Worm (Caenorhabditis elegans): Measurements from ENCODE around the gene ZK1127.5.

ZK1127.5 gene

ce11 chrII:7037659-7038342 is 12.7 kb upstream of the ZK1127.5 start, which contains the start of gene cin-4 (continued):
- no peak for TF ChIP-seq cebp-1 (GFP tag; IDR thresholded peaks at IDR 0.05)
- TF ChIP-seq cebp-1 (tag; optimal IDR thresholded peaks at IDR 0.05): no peak
- no peak for TF ChIP-seq madf-10 (tag; optimal IDR thresholded peaks at IDR 0.05)
- TF ChIP-seq Y53G8AR.9 (GFP tag; conservative IDR thresholded peaks at IDR 0.05): no peak
- TF ChIP-seq nhr-80 (tag; optimal IDR thresholded peaks at IDR 0.05): no peak
- TF ChIP-seq let-607 (tag; optimal IDR thresholded peaks at IDR 0.05): no peak
- 0 out of 2 replicates have a peak, but pooled peaks have one; percentile 45 for TF ChIP-seq Y95B8A.8 (GFP tag; IDR thresholded peaks at IDR 0.05)
- TF ChIP-seq F37B4.10 (GFP tag; IDR thresholded peaks at IDR 0.05): no peak
- TF ChIP-seq lag-1 (GFP tag; IDR thresholded peaks at IDR 0.05): no peak
- no peak for TF ChIP-seq mcd-1 (GFP tag; IDR thresholded peaks at IDR 0.05)
- TF ChIP-seq madf-8 (GFP tag; conservative IDR thresholded peaks at IDR 0.05): peak; percentile 90
- TF ChIP-seq cebp-2 (GFP tag; IDR thresholded peaks at IDR 0.05): no peak
- TF ChIP-seq tbx-9 (tag; optimal IDR thresholded peaks at IDR 0.05; ENCODE audit: borderline replicate concordance): no peak
- TF ChIP-seq hmg-1.2 (GFP tag; IDR thresholded peaks at IDR 0.05): peak; percentile 43; the same call in 1 of the 2 replicates
- no peak for TF ChIP-seq sdz-38 (tag; optimal IDR thresholded peaks at IDR 0.05)
- peak; percentile 58 for TF ChIP-seq lin-54 (GFP tag; optimal IDR thresholded peaks at IDR 0.05)
- peak; percentile 93 for TF ChIP-seq madf-6 (GFP tag; IDR thresholded peaks at IDR 0.05)
- no peak for TF ChIP-seq chd-7 (tag; optimal IDR thresholded peaks at IDR 0.05)
- TF ChIP-seq ceh-100 (GFP tag; IDR thresholded peaks at IDR 0.05): 0 out of 2 replicates have a peak, but pooled peaks have one; percentile 31
- TF ChIP-seq akir-1 (GFP tag; optimal IDR thresholded peaks at IDR 0.05): no peak
- peak; percentile 91 for TF ChIP-seq efl-1 (GFP tag; optimal IDR thresholded peaks at IDR 0.05)
- peak; percentile 92 for TF ChIP-seq ceh-91 (GFP tag; IDR thresholded peaks at IDR 0.05)
- peak; percentile 48; the same call in 1 of the 2 replicates for TF ChIP-seq rcor-1 (GFP tag; IDR thresholded peaks at IDR 0.05)
- peak; percentile 69 for TF ChIP-seq dox-1 (GFP tag; IDR thresholded peaks at IDR 0.05)
- TF ChIP-seq ets-4 (GFP tag; optimal IDR thresholded peaks at IDR 0.05): no peak
- TF ChIP-seq snpc-3.4 (tag; optimal IDR thresholded peaks at IDR 0.05): peak; percentile 74
- peak; percentile 90 for TF ChIP-seq hsf-1 (GFP tag; IDR thresholded peaks at IDR 0.05)
- TF ChIP-seq D2030.7 (GFP tag; IDR thresholded peaks at IDR 0.05): peak; percentile 84
- no peak for TF ChIP-seq sptf-2 (GFP tag; optimal IDR thresholded peaks at IDR 0.05)
- no peak for TF ChIP-seq ztf-3 (GFP tag; optimal IDR thresholded peaks at IDR 0.05)
- TF ChIP-seq F10E7.11 (tag; optimal IDR thresholded peaks at IDR 0.05): no peak
- no peak for TF ChIP-seq ztf-18 (tag; optimal IDR thresholded peaks at IDR 0.05)
- TF ChIP-seq ztf-25 (GFP tag; IDR thresholded peaks at IDR 0.05): no peak
- TF ChIP-seq xnd-1 (tag; optimal IDR thresholded peaks at IDR 0.05): peak; percentile 78
- TF ChIP-seq nfya-1 (tag; optimal IDR thresholded peaks at IDR 0.05; ENCODE audit: borderline replicate concordance, insufficient read depth): no peak
- no peak for TF ChIP-seq rec-8 (tag; optimal IDR thresholded peaks at IDR 0.05)
- peak; percentile 91 for TF ChIP-seq F33H1.4 (GFP tag; IDR thresholded peaks at IDR 0.05)
- TF ChIP-seq athp-1 (tag; optimal IDR thresholded peaks at IDR 0.05): no peak

ce11 chrII:7042090-7042489 is 8.4 kb upstream of the ZK1127.5 start:
- peak; percentile 66 for TF ChIP-seq ceh-100 (GFP tag; IDR thresholded peaks at IDR 0.05)
- peak; percentile 43 for TF ChIP-seq egrh-3 (GFP tag; IDR thresholded peaks at IDR 0.05)
- peak; percentile 63 for TF ChIP-seq hmg-1.2 (GFP tag; IDR thresholded peaks at IDR 0.05)
- peak; percentile 75; the same call in 1 of the 2 replicates for TF ChIP-seq nfyb-1 (GFP tag; IDR thresholded peaks at IDR 0.05)
- TF ChIP-seq hsf-1 (GFP tag; IDR thresholded peaks at IDR 0.05): peak; percentile 56; the same call in 1 of the 2 replicates
- TF ChIP-seq ztf-25 (GFP tag; IDR thresholded peaks at IDR 0.05): peak; percentile 85
- peak; percentile 8 for TF ChIP-seq lin-54 (GFP tag; optimal IDR thresholded peaks at IDR 0.05)
- 0 out of 2 replicates have a peak, but pooled peaks have one; percentile 60 for TF ChIP-seq F39B2.1 (GFP tag; IDR thresholded peaks at IDR 0.05)
- TF ChIP-seq aptf-3 (GFP tag; IDR thresholded peaks at IDR 0.05): 0 out of 2 replicates have a peak, but pooled peaks have one; percentile 68
- TF ChIP-seq Y79H2A.3 (GFP tag; conservative IDR thresholded peaks at IDR 0.05): 0 out of 2 replicates have a peak, but pooled peaks have one; percentile 33
- peak; percentile 94; the same call in 1 of the 2 replicates for TF ChIP-seq cebp-2 (GFP tag; IDR thresholded peaks at IDR 0.05)
- peak; percentile 78 for TF ChIP-seq attf-6 (GFP tag; IDR thresholded peaks at IDR 0.05)
- TF ChIP-seq F33H1.4 (GFP tag; IDR thresholded peaks at IDR 0.05): peak; percentile 54
- TF ChIP-seq madf-8 (GFP tag; conservative IDR thresholded peaks at IDR 0.05): peak; percentile 47
- peak; percentile 75; the same call in 1 of the 2 replicates for TF ChIP-seq C17E4.6 (GFP tag; IDR thresholded peaks at IDR 0.05)
- peak; percentile 81 for TF ChIP-seq rcor-1 (GFP tag; IDR thresholded peaks at IDR 0.05)
- peak; percentile 46; the same call in 1 of the 2 replicates for TF ChIP-seq attf-3 (GFP tag; conservative IDR thresholded peaks at IDR 0.05)
- TF ChIP-seq Y95B8A.8 (GFP tag; IDR thresholded peaks at IDR 0.05): 0 out of 2 replicates have a peak, but pooled peaks have one; percentile 45
